In genomic region chr2L:9448322-9449256, dm6 we compare ENCODE assay signal across 1 fruit fly cellular context.
TF ChIP-seq lines count a peak whose summit lies in the region.

No protein-coding gene starts in this region.

TF ChIP-seq in whole organism, embryonic, 481 proteins besides CTCF, POLR2A, EP300 and RAD21 (continued from another document and continues in another):
- TF ChIP-seq CG17612 (GFP tag; IDR thresholded peaks at IDR 0.05; lab: Robert Waterston, UW): 0 out of 2 replicates have a peak, but pooled peaks have one; percentile 5
- no peak for TF ChIP-seq Doc3 (GFP tag; IDR thresholded peaks at IDR 0.05; lab: Robert Waterston, UW; ENCODE audit: partially characterized antibody)
- peak in 1 of 2 experiments; percentile 10 for TF ChIP-seq eve (GFP tag; optimal IDR thresholded peaks at IDR 0.05; lab: Kevin White, UChicago)
- TF ChIP-seq CG17385 (GFP tag; optimal IDR thresholded peaks at IDR 0.05; lab: Kevin White, UChicago): no peak
- TF ChIP-seq CG10979 (tag; optimal IDR thresholded peaks at IDR 0.05; lab: Kevin White, UChicago): no peak
- TF ChIP-seq CG13287 (GFP tag; IDR thresholded peaks at IDR 0.05; lab: Robert Waterston, UW; ENCODE audit: partially characterized antibody): 0 out of 2 replicates have a peak, but pooled peaks have one; percentile 22
- TF ChIP-seq p53 (GFP tag; optimal IDR thresholded peaks at IDR 0.05; lab: Kevin White, UChicago): no peak
- TF ChIP-seq croc (GFP tag; conservative IDR thresholded peaks at IDR 0.05; lab: Robert Waterston, UW): no peak
- TF ChIP-seq CoRest (tag; optimal IDR thresholded peaks at IDR 0.05; lab: Kevin White, UChicago): peak; percentile 19
- peak; percentile 28 for TF ChIP-seq dm (GFP tag; optimal IDR thresholded peaks at IDR 0.05; lab: Kevin White, UChicago)
- TF ChIP-seq scrt (GFP tag; optimal IDR thresholded peaks at IDR 0.05; lab: Kevin White, UChicago): no peak
- no peak for TF ChIP-seq PHDP (tag; optimal IDR thresholded peaks at IDR 0.05; lab: Kevin White, UChicago)
- peak; percentile 9 for TF ChIP-seq HLH54F (GFP tag; optimal IDR thresholded peaks at IDR 0.05; lab: Kevin White, UChicago)
- TF ChIP-seq CG12942 (GFP tag; optimal IDR thresholded peaks at IDR 0.05; lab: Kevin White, UChicago): no peak
- TF ChIP-seq CG17802 (tag; optimal IDR thresholded peaks at IDR 0.05; lab: Kevin White, UChicago): no peak
- TF ChIP-seq CG3407 (GFP tag; optimal IDR thresholded peaks at IDR 0.05; lab: Kevin White, UChicago): no peak
- TF ChIP-seq CG17912 (GFP tag; optimal IDR thresholded peaks at IDR 0.05; lab: Kevin White, UChicago): no peak
- no peak for TF ChIP-seq da (GFP tag; optimal IDR thresholded peaks at IDR 0.05; lab: Kevin White, UChicago)
- TF ChIP-seq CG4404 (GFP tag; IDR thresholded peaks at IDR 0.05; lab: Robert Waterston, UW): no peak
- TF ChIP-seq CG9876 (GFP tag; optimal IDR thresholded peaks at IDR 0.05; lab: Kevin White, UChicago): no peak
- TF ChIP-seq Neu2 (GFP tag; optimal IDR thresholded peaks at IDR 0.05; lab: Kevin White, UChicago; ENCODE audit: borderline replicate concordance): no peak
- TF ChIP-seq aop (GFP tag; IDR thresholded peaks at IDR 0.05; lab: Robert Waterston, UW): no peak
- TF ChIP-seq CG16863 (GFP tag; optimal IDR thresholded peaks at IDR 0.05; lab: Kevin White, UChicago): peak; percentile 14
- TF ChIP-seq CG6689 (GFP tag; IDR thresholded peaks at IDR 0.05; lab: Robert Waterston, UW): no peak
- TF ChIP-seq hb (GFP tag; IDR thresholded peaks at IDR 0.05; lab: Robert Waterston, UW; ENCODE audit: partially characterized antibody): no peak
- TF ChIP-seq Optix (GFP tag; IDR thresholded peaks at IDR 0.05; lab: Robert Waterston, UW): no peak
- no peak for TF ChIP-seq CG10147 (GFP tag; optimal IDR thresholded peaks at IDR 0.05; lab: Kevin White, UChicago)
- TF ChIP-seq CG11696 (GFP tag; IDR thresholded peaks at IDR 0.05; lab: Robert Waterston, UW): no peak
- no peak for TF ChIP-seq pita (GFP tag; optimal IDR thresholded peaks at IDR 0.05; lab: Kevin White, UChicago)
- no peak for TF ChIP-seq CG8290 (GFP tag; optimal IDR thresholded peaks at IDR 0.05; lab: Kevin White, UChicago)
- TF ChIP-seq CG8290 (tag; optimal IDR thresholded peaks at IDR 0.05; lab: Kevin White, UChicago): peak in 1 of 2 experiments; percentile 27
- no peak for TF ChIP-seq caup (GFP tag; optimal IDR thresholded peaks at IDR 0.05; lab: Kevin White, UChicago; ENCODE audit: severe bottlenecking)
- TF ChIP-seq mirr (GFP tag; optimal IDR thresholded peaks at IDR 0.05; lab: Kevin White, UChicago): peak; percentile 76
- TF ChIP-seq CG11398 (GFP tag; optimal IDR thresholded peaks at IDR 0.05; lab: Kevin White, UChicago): no peak
- no peak for TF ChIP-seq CG7372 (GFP tag; IDR thresholded peaks at IDR 0.05; lab: Robert Waterston, UW)
- TF ChIP-seq Trl (optimal IDR thresholded peaks at IDR 0.05; lab: Kevin White, UChicago): peak; percentile 87 to 92
- TF ChIP-seq Trl (GFP tag; optimal IDR thresholded peaks at IDR 0.05; lab: Kevin White, UChicago): no peak
- TF ChIP-seq CG10654 (GFP tag; optimal IDR thresholded peaks at IDR 0.05; lab: Kevin White, UChicago): no peak
- TF ChIP-seq CG6254 (GFP tag; optimal IDR thresholded peaks at IDR 0.05; lab: Kevin White, UChicago): no peak
- 0 out of 2 replicates have a peak, but pooled peaks have one; percentile 17 for TF ChIP-seq dati (GFP tag; IDR thresholded peaks at IDR 0.05; lab: Robert Waterston, UW)
- TF ChIP-seq Nf-YA (GFP tag; IDR thresholded peaks at IDR 0.05; lab: Robert Waterston, UW): no peak
- TF ChIP-seq crc (GFP tag; optimal IDR thresholded peaks at IDR 0.05; lab: Kevin White, UChicago): peak; percentile 1
- TF ChIP-seq Oli (tag; optimal IDR thresholded peaks at IDR 0.05; lab: Kevin White, UChicago): peak; percentile 35
- peak; percentile 21 for TF ChIP-seq CG2120 (GFP tag; optimal IDR thresholded peaks at IDR 0.05; lab: Kevin White, UChicago)
- TF ChIP-seq twi (tag; optimal IDR thresholded peaks at IDR 0.05; lab: Kevin White, UChicago): no peak
- TF ChIP-seq yki (optimal IDR thresholded peaks at IDR 0.05; lab: Kevin White, UChicago): peak; percentile 28
- TF ChIP-seq kni (GFP tag; optimal IDR thresholded peaks at IDR 0.05; lab: Kevin White, UChicago): peak; percentile 37
- TF ChIP-seq CG10209 (GFP tag; optimal IDR thresholded peaks at IDR 0.05; lab: Kevin White, UChicago): no peak
- no peak for TF ChIP-seq fd102C (GFP tag; optimal IDR thresholded peaks at IDR 0.05; lab: Kevin White, UChicago)
- TF ChIP-seq cwo (GFP tag; optimal IDR thresholded peaks at IDR 0.05; lab: Kevin White, UChicago): no peak
- TF ChIP-seq CG30020 (tag; optimal IDR thresholded peaks at IDR 0.05; lab: Kevin White, UChicago): no peak
- no peak for TF ChIP-seq stwl (tag; optimal IDR thresholded peaks at IDR 0.05; lab: Kevin White, UChicago)
- no peak; the same call in 2 of the 4 replicates for TF ChIP-seq Gug (GFP tag; IDR thresholded peaks at IDR 0.05; lab: Robert Waterston, UW)
- TF ChIP-seq z (GFP tag; IDR thresholded peaks at IDR 0.05; lab: Robert Waterston, UW): peak; percentile 73; the same call in 2 of the 3 replicates
- peak; percentile 16 for TF ChIP-seq pnt (GFP tag; optimal IDR thresholded peaks at IDR 0.05; lab: Kevin White, UChicago)
- TF ChIP-seq sima (GFP tag; optimal IDR thresholded peaks at IDR 0.05; lab: Kevin White, UChicago): no peak
- TF ChIP-seq CG8388 (GFP tag; optimal IDR thresholded peaks at IDR 0.05; lab: Kevin White, UChicago): no peak
- TF ChIP-seq en (GFP tag; optimal IDR thresholded peaks at IDR 0.05; lab: Kevin White, UChicago): no peak
- no peak for TF ChIP-seq Mes4 (GFP tag; optimal IDR thresholded peaks at IDR 0.05; lab: Kevin White, UChicago)
- TF ChIP-seq tll (GFP tag; optimal IDR thresholded peaks at IDR 0.05; lab: Kevin White, UChicago): no peak
- no peak for TF ChIP-seq CG3847 (GFP tag; IDR thresholded peaks at IDR 0.05; lab: Robert Waterston, UW)
- TF ChIP-seq E2f2 (GFP tag; IDR thresholded peaks at IDR 0.05; lab: Robert Waterston, UW): 0 out of 2 replicates have a peak, but pooled peaks have one; percentile 1
- TF ChIP-seq Med (GFP tag; lab: Kevin White, UChicago): peak; percentile 64
- no peak for TF ChIP-seq Ssrp (tag; optimal IDR thresholded peaks at IDR 0.05; lab: Kevin White, UChicago)
- no peak for TF ChIP-seq CG6272 (GFP tag; IDR thresholded peaks at IDR 0.05; lab: Robert Waterston, UW)
- peak; percentile 4; the same call in 1 of the 3 replicates for TF ChIP-seq CG7357 (GFP tag; IDR thresholded peaks at IDR 0.05; lab: Robert Waterston, UW)
- no peak for TF ChIP-seq crp (GFP tag; optimal IDR thresholded peaks at IDR 0.05; lab: Kevin White, UChicago)
- TF ChIP-seq ci (GFP tag; IDR thresholded peaks at IDR 0.05; lab: Robert Waterston, UW): no peak
- TF ChIP-seq nerfin-1 (tag; optimal IDR thresholded peaks at IDR 0.05; lab: Kevin White, UChicago): peak; percentile 2
- TF ChIP-seq CG3065 (GFP tag; optimal IDR thresholded peaks at IDR 0.05; lab: Kevin White, UChicago): no peak
- no peak for TF ChIP-seq CG4360 (GFP tag; IDR thresholded peaks at IDR 0.05; lab: Robert Waterston, UW)
- no peak for TF ChIP-seq salm (tag; optimal IDR thresholded peaks at IDR 0.05; lab: Kevin White, UChicago)
- TF ChIP-seq cato (GFP tag; optimal IDR thresholded peaks at IDR 0.05; lab: Kevin White, UChicago; ENCODE audit: borderline replicate concordance): no peak
- peak; percentile 4 for TF ChIP-seq jumu (GFP tag; optimal IDR thresholded peaks at IDR 0.05; lab: Kevin White, UChicago)
- peak; percentile 43; the same call in 1 of the 4 replicates for TF ChIP-seq Dll (GFP tag; IDR thresholded peaks at IDR 0.05; lab: Robert Waterston, UW; ENCODE audit: partially characterized antibody)
- TF ChIP-seq pros (GFP tag; optimal IDR thresholded peaks at IDR 0.05; lab: Kevin White, UChicago): peak; percentile 78
- TF ChIP-seq CG18262 (tag; optimal IDR thresholded peaks at IDR 0.05; lab: Kevin White, UChicago): peak; percentile 39
- no peak for TF ChIP-seq gfzf (GFP tag; optimal IDR thresholded peaks at IDR 0.05; lab: Kevin White, UChicago)
- TF ChIP-seq stc (GFP tag; IDR thresholded peaks at IDR 0.05; lab: Robert Waterston, UW): no peak
- peak in 1 of 2 experiments; percentile 42 for TF ChIP-seq chif (GFP tag; optimal IDR thresholded peaks at IDR 0.05; lab: Kevin White, UChicago)
- no peak for TF ChIP-seq Dip3 (GFP tag; optimal IDR thresholded peaks at IDR 0.05; lab: Kevin White, UChicago)
- TF ChIP-seq BtbVII (GFP tag; optimal IDR thresholded peaks at IDR 0.05; lab: Kevin White, UChicago): no peak
- no peak for TF ChIP-seq ewg (GFP tag; optimal IDR thresholded peaks at IDR 0.05; lab: Kevin White, UChicago)
- peak; percentile 27 for TF ChIP-seq tio (GFP tag; optimal IDR thresholded peaks at IDR 0.05; lab: Kevin White, UChicago)
- TF ChIP-seq Mad (GFP tag; optimal IDR thresholded peaks at IDR 0.05; lab: Kevin White, UChicago): no peak
- TF ChIP-seq B-H2 (GFP tag; optimal IDR thresholded peaks at IDR 0.05; lab: Kevin White, UChicago): no peak
- TF ChIP-seq gt (GFP tag; IDR thresholded peaks at IDR 0.05; lab: Robert Waterston, UW): no peak
- TF ChIP-seq CG11085 (GFP tag; IDR thresholded peaks at IDR 0.05; lab: Robert Waterston, UW): no peak
- TF ChIP-seq ind (GFP tag; optimal IDR thresholded peaks at IDR 0.05; lab: Kevin White, UChicago): no peak
- no peak for TF ChIP-seq CG8359 (GFP tag; optimal IDR thresholded peaks at IDR 0.05; lab: Kevin White, UChicago; ENCODE audit: borderline replicate concordance)
- TF ChIP-seq Xrp1 (GFP tag; IDR thresholded peaks at IDR 0.05; lab: Robert Waterston, UW): no peak
- TF ChIP-seq CG8281 (tag; optimal IDR thresholded peaks at IDR 0.05; lab: Kevin White, UChicago): no peak
- no peak for TF ChIP-seq inv (GFP tag; IDR thresholded peaks at IDR 0.05; lab: Robert Waterston, UW; ENCODE audit: partially characterized antibody)
- TF ChIP-seq tup (GFP tag; optimal IDR thresholded peaks at IDR 0.05; lab: Kevin White, UChicago): no peak
- TF ChIP-seq sd (tag; optimal IDR thresholded peaks at IDR 0.05; lab: Kevin White, UChicago): peak; percentile 87
- no peak for TF ChIP-seq ato (GFP tag; IDR thresholded peaks at IDR 0.05; lab: Robert Waterston, UW; ENCODE audit: partially characterized antibody)
- no peak for TF ChIP-seq CG17328 (GFP tag; IDR thresholded peaks at IDR 0.05; lab: Robert Waterston, UW)
- TF ChIP-seq wdn (GFP tag; IDR thresholded peaks at IDR 0.05; lab: Robert Waterston, UW): 0 out of 2 replicates have a peak, but pooled peaks have one; percentile 9
- no peak for TF ChIP-seq CG2199 (GFP tag; IDR thresholded peaks at IDR 0.05; lab: Robert Waterston, UW)
- TF ChIP-seq CG3163 (GFP tag; optimal IDR thresholded peaks at IDR 0.05; lab: Kevin White, UChicago): peak; percentile 98
- no peak; the same call in 1 of the 2 replicates for TF ChIP-seq CG9215 (GFP tag; IDR thresholded peaks at IDR 0.05; lab: Robert Waterston, UW)
- peak; percentile 17 for TF ChIP-seq maf-S (GFP tag; optimal IDR thresholded peaks at IDR 0.05; lab: Kevin White, UChicago)
- no peak for TF ChIP-seq CG4328 (GFP tag; optimal IDR thresholded peaks at IDR 0.05; lab: Kevin White, UChicago)
- peak; percentile 30 for TF ChIP-seq CG4424 (GFP tag; optimal IDR thresholded peaks at IDR 0.05; lab: Kevin White, UChicago)
- no peak; the same call in 1 of the 2 replicates for TF ChIP-seq CG10366 (GFP tag; IDR thresholded peaks at IDR 0.05; lab: Robert Waterston, UW)
- no peak for TF ChIP-seq fu2 (GFP tag; optimal IDR thresholded peaks at IDR 0.05; lab: Kevin White, UChicago)
- peak; percentile 5; the same call in 1 of the 2 replicates for TF ChIP-seq al (GFP tag; IDR thresholded peaks at IDR 0.05; lab: Robert Waterston, UW)
- TF ChIP-seq CG7786 (GFP tag; optimal IDR thresholded peaks at IDR 0.05; lab: Kevin White, UChicago): peak; percentile 45
- peak; percentile 47 for TF ChIP-seq Meics (GFP tag; optimal IDR thresholded peaks at IDR 0.05; lab: Kevin White, UChicago)
- TF ChIP-seq CG14441 (GFP tag; IDR thresholded peaks at IDR 0.05; lab: Robert Waterston, UW): peak; percentile 30; the same call in 1 of the 2 replicates
- TF ChIP-seq her (GFP tag; optimal IDR thresholded peaks at IDR 0.05; lab: Kevin White, UChicago): no peak
- TF ChIP-seq NFAT (GFP tag; IDR thresholded peaks at IDR 0.05; lab: Robert Waterston, UW): no peak; the same call in 1 of the 2 replicates
- peak; percentile 14 for TF ChIP-seq Antp (GFP tag; optimal IDR thresholded peaks at IDR 0.05; lab: Kevin White, UChicago)
- no peak for TF ChIP-seq ken (GFP tag; IDR thresholded peaks at IDR 0.05; lab: Robert Waterston, UW)
- TF ChIP-seq Ets65A (GFP tag; lab: Kevin White, UChicago): peak; percentile 93
- peak; percentile 55 for TF ChIP-seq CG31224 (GFP tag; IDR thresholded peaks at IDR 0.05; lab: Robert Waterston, UW)
- no peak for TF ChIP-seq sr (GFP tag; IDR thresholded peaks at IDR 0.05; lab: Robert Waterston, UW)
- TF ChIP-seq CG18619 (GFP tag; optimal IDR thresholded peaks at IDR 0.05; lab: Kevin White, UChicago): peak; percentile 17
- TF ChIP-seq Dek (tag; optimal IDR thresholded peaks at IDR 0.05; lab: Kevin White, UChicago): no peak
- no peak for TF ChIP-seq CG34224 (GFP tag; IDR thresholded peaks at IDR 0.05; lab: Robert Waterston, UW; ENCODE audit: partially characterized antibody)
- no peak for TF ChIP-seq chm (GFP tag; IDR thresholded peaks at IDR 0.05; lab: Robert Waterston, UW)
- TF ChIP-seq lilli (GFP tag; optimal IDR thresholded peaks at IDR 0.05; lab: Kevin White, UChicago): peak; percentile 3
- no peak for TF ChIP-seq Awh (GFP tag; IDR thresholded peaks at IDR 0.05; lab: Robert Waterston, UW)
- no peak for TF ChIP-seq odd (GFP tag; optimal IDR thresholded peaks at IDR 0.05; lab: Kevin White, UChicago)
- TF ChIP-seq zen2 (GFP tag; IDR thresholded peaks at IDR 0.05; lab: Robert Waterston, UW; ENCODE audit: partially characterized antibody): no peak
- no peak for TF ChIP-seq Lim3 (GFP tag; IDR thresholded peaks at IDR 0.05; lab: Robert Waterston, UW)
- TF ChIP-seq fd96Cb (tag; optimal IDR thresholded peaks at IDR 0.05; lab: Kevin White, UChicago): no peak
- TF ChIP-seq slou (GFP tag; optimal IDR thresholded peaks at IDR 0.05; lab: Kevin White, UChicago): no peak
- no peak for TF ChIP-seq danr (GFP tag; IDR thresholded peaks at IDR 0.05; lab: Robert Waterston, UW)
- TF ChIP-seq CG16815 (GFP tag; optimal IDR thresholded peaks at IDR 0.05; lab: Kevin White, UChicago): peak; percentile 30
- TF ChIP-seq Pdp1 (GFP tag; optimal IDR thresholded peaks at IDR 0.05; lab: Kevin White, UChicago): peak in 1 of 2 experiments; percentile 60
- no peak for TF ChIP-seq CG17186 (GFP tag; optimal IDR thresholded peaks at IDR 0.05; lab: Kevin White, UChicago)
- TF ChIP-seq CG30403 (GFP tag; optimal IDR thresholded peaks at IDR 0.05; lab: Kevin White, UChicago): peak; percentile 42
- TF ChIP-seq sob (GFP tag; IDR thresholded peaks at IDR 0.05; lab: Robert Waterston, UW): no peak
